Worm (Caenorhabditis elegans): Measurements from ENCODE around the gene srd-32.

- no peak for TF ChIP-seq nhr-77 (tag; optimal IDR thresholded peaks at IDR 0.05)
- TF ChIP-seq snpc-4 (tag; optimal IDR thresholded peaks at IDR 0.05), result no peak
- TF ChIP-seq ama-1 (optimal IDR thresholded peaks at IDR 0.05), result no peak
- TF ChIP-seq pha-4 (tag; optimal IDR thresholded peaks at IDR 0.05), result no peak
- no peak for TF ChIP-seq nhr-12 (tag; optimal IDR thresholded peaks at IDR 0.05)
Observed at ce11 chrV:4879251-4879650, 13.8 kb downstream of the srd-32 start, which contains the start of gene T19H12.15.

Data from whole organism, L3 larva.